Worm (Caenorhabditis elegans) whole organism, mixed stage, embryonic: ENCODE measurements around the gene nhr-177.

Experiments used
- elt-3 ChIP-seq: fragments of 150-350 bp; optimal IDR thresholded peaks from 2 replicates; lab custom pipeline; 2014; ENCODE audit warnings: missing biosample characterization, missing genetic modification characterization
- lsy-2 ChIP-seq: fragments of 150-350 bp; optimal IDR thresholded peaks from 2 replicates; lab custom pipeline; 2014; ENCODE audit warnings: missing biosample characterization, missing genetic modification characterization
- nhr-237 ChIP-seq: fragments of 150-350 bp; optimal IDR thresholded peaks from 2 replicates; lab custom pipeline; 2014; ENCODE audit warnings: missing biosample characterization, missing genetic modification characterization
- snpc-4 ChIP-seq: fragments of 150-350 bp; optimal IDR thresholded peaks from 2 replicates; lab custom pipeline; 2014; ENCODE audit warnings: missing biosample characterization, missing genetic modification characterization
- unc-62 ChIP-seq: fragments of 150-350 bp; optimal IDR thresholded peaks from 2 replicates; lab custom pipeline; 2014; ENCODE audit warnings: missing biosample characterization, missing genetic modification reagents, missing genetic modification characterization

DNA sequence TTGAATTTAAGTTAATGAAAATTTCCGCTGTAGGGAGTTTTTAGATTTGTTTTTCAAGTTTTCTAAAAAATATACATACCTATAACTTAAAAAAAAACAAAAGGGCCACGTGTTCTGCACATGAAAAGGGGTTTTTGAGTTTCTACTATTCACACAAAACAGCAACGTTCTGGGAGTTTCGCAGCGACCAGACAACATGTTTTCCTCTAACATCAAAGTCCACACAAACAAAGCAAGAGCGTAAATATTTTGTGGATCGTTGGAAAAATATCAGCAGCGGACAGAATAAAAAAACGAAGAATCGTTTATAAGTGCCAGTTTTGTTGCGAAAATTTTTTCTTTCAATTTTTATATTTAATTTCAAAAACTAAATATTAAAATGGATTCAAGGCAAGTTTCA lies 33.8 kb downstream of the nhr-177 start, which contains the start of gene alh-2:
- TF ChIP-seq snpc-4 (tag; lab: Kevin White, UChicago), result no peak
- TF ChIP-seq elt-3, result no peak
- TF ChIP-seq lsy-2 (tag; lab: Kevin White, UChicago), result no peak
- TF ChIP-seq nhr-237 (tag; lab: Kevin White, UChicago), result no peak
- TF ChIP-seq unc-62, result no peak
